Worm (Caenorhabditis elegans): Measurements from ENCODE around the gene zig-12.

DNA sequence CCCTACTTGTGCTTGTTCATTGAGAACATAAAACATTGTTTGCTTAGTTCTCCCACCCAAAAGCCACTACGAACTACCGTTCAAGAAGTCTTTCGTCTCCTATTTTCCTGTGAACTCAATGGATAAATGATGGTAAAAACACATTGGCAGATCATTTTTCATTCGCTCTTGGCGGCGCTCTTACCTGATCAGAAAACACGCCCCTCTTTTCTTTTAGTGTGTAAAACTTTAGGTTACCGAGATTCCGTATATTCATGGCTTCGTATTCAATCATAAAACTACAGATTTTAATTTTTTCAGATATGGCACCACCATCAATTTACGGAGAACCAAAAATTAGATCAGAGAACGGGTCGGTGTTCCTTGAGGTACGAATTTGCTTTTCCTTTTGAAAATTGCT is at the start of gene zig-12:
- no peak for TF ChIP-seq ref-2 (tag; optimal IDR thresholded peaks at IDR 0.05)
- no peak for TF ChIP-seq unc-55 (GFP tag; optimal IDR thresholded peaks at IDR 0.05)
- no peak for TF ChIP-seq npax-4 (tag; optimal IDR thresholded peaks at IDR 0.05)
- no peak for TF ChIP-seq nfya-1 (tag; optimal IDR thresholded peaks at IDR 0.05)
- no peak for TF ChIP-seq unc-3 (GFP tag; conservative IDR thresholded peaks at IDR 0.05)
- no peak for TF ChIP-seq unc-3 (tag; optimal IDR thresholded peaks at IDR 0.05)
- TF ChIP-seq ceh-34 (tag; optimal IDR thresholded peaks at IDR 0.05), result no peak
- no peak for TF ChIP-seq mec-3 (tag; optimal IDR thresholded peaks at IDR 0.05; ENCODE audit: borderline replicate concordance)
- TF ChIP-seq pqm-1 (tag; optimal IDR thresholded peaks at IDR 0.05), result no peak
- no peak for TF ChIP-seq syd-9 (tag; optimal IDR thresholded peaks at IDR 0.05)
- TF ChIP-seq elt-4 (tag; optimal IDR thresholded peaks at IDR 0.05), result no peak
- TF ChIP-seq sdc-2 (tag; optimal IDR thresholded peaks at IDR 0.05), result no peak

All from whole organism, late embryonic.